Worm (Caenorhabditis elegans) whole organism, L1 larva: ENCODE measurements around the gene Y54G2A.41.

Experiments
- C04F5.9 ChIP-seq: sonication (generic microtip); optimal IDR thresholded peaks from 2 replicates; lab custom pipeline; 2016; ENCODE audit warnings: missing genetic modification characterization, missing compliant biosample characterization
- C34B4.2 ChIP-seq: sonication (generic microtip); optimal IDR thresholded peaks from 2 replicates; lab custom pipeline; 2017; ENCODE audit warnings: mild to moderate bottlenecking, missing genetic modification characterization, missing compliant biosample characterization
- alr-1 ChIP-seq: fragments of 200-800 bp; sonication (Bioruptor generic); optimal IDR thresholded peaks from 2 replicates; lab custom pipeline; 2018; ENCODE audit warnings: borderline replicate concordance, mild to moderate bottlenecking, missing genetic modification characterization, missing compliant biosample characterization
- ceh-63 ChIP-seq: fragments of 200-800 bp; sonication (Bioruptor generic); optimal IDR thresholded peaks from 2 replicates; lab custom pipeline; 2018; ENCODE audit warnings: mild to moderate bottlenecking, missing genetic modification characterization, missing compliant biosample characterization
- dpl-1 ChIP-seq, 3 experiments: fragments of 150-350 bp in 2 of 3; sonication (generic microtip) in 1 of 3; optimal IDR thresholded peaks; 2 replicates each; lab custom pipeline; 2014 to 2017; ENCODE audit warnings: missing biosample characterization in 3 of 3, missing genetic modification characterization in 3 of 3, missing genetic modification reagents in 3 of 3
- efl-1 ChIP-seq, 4 experiments: fragments of 150-350 bp; optimal IDR thresholded peaks in 3 of 4; peaks in 1 of 4; 1 replicate in 1 of 4; 2 replicates in 3 of 4; lab custom pipeline; 2014; ENCODE audit warnings: missing biosample characterization in 2 of 4, missing genetic modification characterization in 2 of 4, missing genetic modification reagents in 2 of 4
- egl-13 ChIP-seq: sonication (generic microtip); optimal IDR thresholded peaks from 2 replicates; lab custom pipeline; 2016; ENCODE audit warnings: missing genotype, missing genetic modification reagents, missing genetic modification characterization, missing compliant biosample characterization
- egl-27 ChIP-seq, 2 experiments: fragments of 150-350 bp in 1 of 2; sonication (generic microtip); optimal IDR thresholded peaks; 3 replicates each; lab custom pipeline; 2017 to 2018; ENCODE audit warnings: missing biosample characterization in 2 of 2, missing genetic modification characterization in 2 of 2, missing genetic modification reagents in 2 of 2
- fkh-10 ChIP-seq: sonication (generic microtip); optimal IDR thresholded peaks from 2 replicates; lab custom pipeline; 2017; ENCODE audit warnings: missing biosample characterization, missing genetic modification reagents, missing genetic modification characterization
- fkh-8 ChIP-seq: sonication (generic microtip); optimal IDR thresholded peaks from 2 replicates; lab custom pipeline; 2016; ENCODE audit warnings: mild to moderate bottlenecking, missing genetic modification characterization, missing compliant biosample characterization
- isw-1 ChIP-seq: fragments of 200-800 bp; sonication (Bioruptor generic); IDR thresholded peaks from 2 replicates; pipeline ENCODE4 v1.3.6; 2022; ENCODE audit warnings: missing genetic modification characterization, missing compliant biosample characterization
- lin-14 ChIP-seq: fragments of 200-800 bp; sonication (Bioruptor generic); optimal IDR thresholded peaks from 2 replicates; lab custom pipeline; 2018; ENCODE audit warnings: mild to moderate bottlenecking, missing genetic modification characterization, moderate library complexity, missing compliant biosample characterization
- lin-35 ChIP-seq, 2 experiments: fragments of 150-350 bp; optimal IDR thresholded peaks; 2 replicates each; lab custom pipeline; 2014; ENCODE audit warnings: missing biosample characterization in 2 of 2, missing genetic modification characterization in 2 of 2, missing genetic modification reagents in 2 of 2
- mef-2 ChIP-seq: fragments of 150-350 bp; optimal IDR thresholded peaks from 2 replicates; lab custom pipeline; 2014; ENCODE audit warnings: missing biosample characterization, missing genetic modification characterization
- nhr-19 ChIP-seq: fragments of 200-800 bp; sonication (Bioruptor generic); conservative IDR thresholded peaks from 2 replicates; pipeline ENCODE4 v1.3.6; 2022; ENCODE audit warnings: missing genetic modification characterization, missing compliant biosample characterization
- nhr-47 ChIP-seq: sonication (generic microtip); optimal IDR thresholded peaks from 2 replicates; lab custom pipeline; 2016; ENCODE audit warnings: mild to moderate bottlenecking, missing genetic modification characterization, moderate library complexity, missing compliant biosample characterization
- nhr-71 ChIP-seq: sonication (generic microtip); optimal IDR thresholded peaks from 2 replicates; lab custom pipeline; 2016; ENCODE audit warnings: mild to moderate bottlenecking, missing genetic modification characterization, moderate library complexity, missing compliant biosample characterization
- nhr-76 ChIP-seq: sonication (generic microtip); optimal IDR thresholded peaks from 2 replicates; lab custom pipeline; 2017; ENCODE audit warnings: missing biosample characterization, missing genetic modification characterization
- nhr-77 ChIP-seq: fragments of 150-350 bp; optimal IDR thresholded peaks from 2 replicates; lab custom pipeline; 2014; ENCODE audit warnings: missing biosample characterization, missing genetic modification characterization
- nhr-84 ChIP-seq: sonication (generic microtip); optimal IDR thresholded peaks from 2 replicates; lab custom pipeline; 2017; ENCODE audit warnings: missing biosample characterization, missing genetic modification characterization
- nhr-85 ChIP-seq: sonication (generic microtip); peaks from one replicate; lab custom pipeline; 2016; ENCODE audit warnings: missing genetic modification characterization, inconsistent platforms, missing compliant biosample characterization
- nhr-90 ChIP-seq: sonication (generic microtip); optimal IDR thresholded peaks from 2 replicates; lab custom pipeline; 2016; ENCODE audit warnings: mild to moderate bottlenecking, missing genetic modification characterization, missing compliant biosample characterization; ENCODE audit not compliant: poor library complexity
- pax-3 ChIP-seq: fragments of 200-800 bp; sonication (Bioruptor generic); optimal IDR thresholded peaks from 2 replicates; lab custom pipeline; 2018; ENCODE audit warnings: mild to moderate bottlenecking, missing genetic modification characterization, moderate library complexity, missing compliant biosample characterization
- pqm-1 ChIP-seq: sonication (generic microtip); optimal IDR thresholded peaks from 3 replicates; lab custom pipeline; 2017; ENCODE audit warnings: missing biosample characterization, missing genetic modification characterization
- unc-30 ChIP-seq: sonication (generic microtip); optimal IDR thresholded peaks from 2 replicates; lab custom pipeline; 2017; ENCODE audit warnings: missing biosample characterization, missing genetic modification characterization
- xbp-1 ChIP-seq: sonication (generic microtip); optimal IDR thresholded peaks from 2 replicates; lab custom pipeline; 2016; ENCODE audit warnings: missing genetic modification characterization, missing compliant biosample characterization
- ztf-11 ChIP-seq, 2 experiments: sonication (generic microtip); optimal IDR thresholded peaks; 2 replicates each; lab custom pipeline; 2016 to 2017; ENCODE audit warnings: missing genetic modification characterization in 2 of 2, missing biosample characterization in 1 of 2, missing compliant biosample characterization in 1 of 2

Gene Y54G2A.41

ce11 chrIV:2740035-2740434 is 11.6 kb upstream of the Y54G2A.41 start:
- TF ChIP-seq nhr-19 (GFP tag; lab: Robert Waterston, UW): peak; percentile 17; the same call in 1 of the 2 replicates

ce11 chrIV:2742470-2743044 is 9.1 kb upstream of the Y54G2A.41 start, which contains the start of gene nhr-277:
Gene nhr-277 (plus strand): TSS chrIV:2742994.
- TF ChIP-seq egl-13 (tag; lab: Kevin White, UChicago) (no peak), nhr-19 (GFP tag; lab: Robert Waterston, UW) (no peak), C34B4.2 (tag; lab: Kevin White, UChicago) (no peak), pax-3 (tag; lab: Kevin White, UChicago) (no peak), ceh-63 (GFP tag; lab: Kevin White, UChicago) (no peak), unc-30 (tag; lab: Kevin White, UChicago) (no peak), dpl-1 (GFP tag; optimal IDR thresholded peaks at IDR 0.05; lab: Kevin White, UChicago) (no peak), nhr-47 (no peak), ztf-11 (tag; optimal IDR thresholded peaks at IDR 0.05; lab: Kevin White, UChicago) (no peak), nhr-85 (peak; percentile 9), efl-1 (optimal IDR thresholded peaks at IDR 0.05; lab: Kevin White, UChicago) (no peak), efl-1 (GFP tag; optimal IDR thresholded peaks at IDR 0.05 in 1 of 2; lab: Kevin White, UChicago) (peak in 1 of 2 experiments; percentile 11), nhr-76 (tag; lab: Kevin White, UChicago) (no peak), isw-1 (no peak), egl-27 (tag; optimal IDR thresholded peaks at IDR 0.05; lab: Kevin White, UChicago) (no peak), pqm-1 (tag; lab: Kevin White, UChicago) (no peak), nhr-90 (tag; lab: Kevin White, UChicago) (no peak)

- TF ChIP-seq xbp-1 (tag; lab: Kevin White, UChicago) (peak; percentile 20), lin-14 (peak; percentile 69), fkh-8 (peak; percentile 11), nhr-77 (no peak)
Measured at ce11 chrIV:2747385-2748007, 4.2 kb upstream of the Y54G2A.41 start.

- TF ChIP-seq nhr-85 (peak; percentile 32), nhr-84 (tag; lab: Kevin White, UChicago) (no peak), fkh-8 (no peak), lin-35 (GFP tag; optimal IDR thresholded peaks at IDR 0.05; lab: Kevin White, UChicago) (peak in 1 of 2 experiments; percentile 10), fkh-10 (GFP tag; lab: Kevin White, UChicago) (no peak)
Measured at ce11 chrIV:2748863-2749451, 2.7 kb upstream of the Y54G2A.41 start.

- TF ChIP-seq nhr-71: peak; percentile 21
- peak; percentile 50 for TF ChIP-seq fkh-8
- TF ChIP-seq dpl-1 (GFP tag; optimal IDR thresholded peaks at IDR 0.05; lab: Kevin White, UChicago): no peak
- no peak for TF ChIP-seq C04F5.9 (tag; lab: Kevin White, UChicago)
- no peak for TF ChIP-seq mef-2 (tag; lab: Kevin White, UChicago)
Measured at ce11 chrIV:2750607-2751006, 1.1 kb upstream of the Y54G2A.41 start.

- TF ChIP-seq nhr-90 (tag; lab: Kevin White, UChicago): no peak
- TF ChIP-seq alr-1 (tag; lab: Kevin White, UChicago): no peak
- no peak for TF ChIP-seq efl-1 (optimal IDR thresholded peaks at IDR 0.05; lab: Kevin White, UChicago)
- peak in 1 of 2 experiments; percentile 91 for TF ChIP-seq efl-1 (GFP tag; optimal IDR thresholded peaks at IDR 0.05 in 1 of 2; lab: Kevin White, UChicago)
Measured at ce11 chrIV:2753541-2753940, 1.9 kb downstream of the Y54G2A.41 start.
